Fruit fly (Drosophila melanogaster): Measurements from ENCODE around the gene CG43248.
A peak's percentile ranks its signal among the peaks of the same experiment; 100 is the strongest.

CG43248 gene

dm6 chr3L:15535800-15536225 is 4.5 kb upstream of the CG43248 start:
- TF ChIP-seq CG8478 (optimal IDR thresholded peaks at IDR 0.05) (no peak), EcR (GFP tag; optimal IDR thresholded peaks at IDR 0.05) (no peak), pan (optimal IDR thresholded peaks at IDR 0.05) (no peak), usp (GFP tag; optimal IDR thresholded peaks at IDR 0.05) (no peak), psq (optimal IDR thresholded peaks at IDR 0.05) (no peak), Dll (optimal IDR thresholded peaks at IDR 0.05) (no peak)

dm6 chr3L:15535228-15535598 is 3.9 kb upstream of the CG43248 start, which contains the start of gene CrebA:
Gene CrebA, plus strand, starts transcription at chr3L:15535395.
- TF ChIP-seq usp (GFP tag; optimal IDR thresholded peaks at IDR 0.05): no peak
- TF ChIP-seq pan (optimal IDR thresholded peaks at IDR 0.05): no peak
- TF ChIP-seq EcR (GFP tag; optimal IDR thresholded peaks at IDR 0.05): no peak
- TF ChIP-seq psq (optimal IDR thresholded peaks at IDR 0.05): no peak
- no peak for TF ChIP-seq Dll (optimal IDR thresholded peaks at IDR 0.05)
- no peak for TF ChIP-seq CG8478 (optimal IDR thresholded peaks at IDR 0.05)

dm6 chr3L:15534274-15535227 is 3.3 kb upstream of the CG43248 start:
- TF ChIP-seq EcR (GFP tag; optimal IDR thresholded peaks at IDR 0.05) (peak in 1 of 2 experiments; percentile 12), Dll (optimal IDR thresholded peaks at IDR 0.05) (no peak), pan (optimal IDR thresholded peaks at IDR 0.05) (peak; percentile 98)

- TF ChIP-seq CG8478 (optimal IDR thresholded peaks at IDR 0.05) (no peak), psq (optimal IDR thresholded peaks at IDR 0.05) (no peak), EcR (GFP tag; optimal IDR thresholded peaks at IDR 0.05) (no peak), Dll (optimal IDR thresholded peaks at IDR 0.05) (no peak), pan (optimal IDR thresholded peaks at IDR 0.05) (no peak), usp (GFP tag; optimal IDR thresholded peaks at IDR 0.05) (no peak)
Observed at dm6 chr3L:15533402-15534129, 2.3 kb upstream of the CG43248 start.

- TF ChIP-seq EcR (GFP tag; optimal IDR thresholded peaks at IDR 0.05): peak in 1 of 2 experiments; percentile 39
- no peak for TF ChIP-seq usp (GFP tag; optimal IDR thresholded peaks at IDR 0.05)
- no peak for TF ChIP-seq Dll (optimal IDR thresholded peaks at IDR 0.05)
Observed at dm6 chr3L:15532368-15533030, 1.2 kb upstream of the CG43248 start.

- TF ChIP-seq pan (optimal IDR thresholded peaks at IDR 0.05) (no peak), CG8478 (optimal IDR thresholded peaks at IDR 0.05) (no peak), psq (optimal IDR thresholded peaks at IDR 0.05) (no peak), usp (GFP tag; optimal IDR thresholded peaks at IDR 0.05) (no peak), EcR (GFP tag; optimal IDR thresholded peaks at IDR 0.05) (no peak), Dll (optimal IDR thresholded peaks at IDR 0.05) (no peak)
Observed at dm6 chr3L:15530638-15531225, 541 bp downstream of the CG43248 start.

- TF ChIP-seq pan (optimal IDR thresholded peaks at IDR 0.05) (no peak), Dll (optimal IDR thresholded peaks at IDR 0.05) (no peak), psq (optimal IDR thresholded peaks at IDR 0.05) (no peak), CG8478 (optimal IDR thresholded peaks at IDR 0.05) (no peak), usp (GFP tag; optimal IDR thresholded peaks at IDR 0.05) (no peak)
Observed at dm6 chr3L:15530071-15530470, 1.2 kb downstream of the CG43248 start.

- no peak for TF ChIP-seq Dll (optimal IDR thresholded peaks at IDR 0.05)
- no peak for TF ChIP-seq pan (optimal IDR thresholded peaks at IDR 0.05)
- TF ChIP-seq EcR (GFP tag; optimal IDR thresholded peaks at IDR 0.05): no peak
- no peak for TF ChIP-seq psq (optimal IDR thresholded peaks at IDR 0.05)
- TF ChIP-seq usp (GFP tag; optimal IDR thresholded peaks at IDR 0.05): no peak
- TF ChIP-seq CG8478 (optimal IDR thresholded peaks at IDR 0.05): no peak
Observed at dm6 chr3L:15529143-15529542, 2.1 kb downstream of the CG43248 start, which contains the start of gene obst-H. Gene obst-H, minus strand, starts transcription at chr3L:15529243.

dm6 chr3L:15528096-15528495 is 3.2 kb downstream of the CG43248 start, which contains the start of gene CG42728:
Gene CG42728, minus strand, starts transcription at chr3L:15528196.
- TF ChIP-seq EcR (GFP tag; optimal IDR thresholded peaks at IDR 0.05) (no peak), CG8478 (optimal IDR thresholded peaks at IDR 0.05) (no peak), pan (optimal IDR thresholded peaks at IDR 0.05) (no peak), psq (optimal IDR thresholded peaks at IDR 0.05) (no peak), Dll (optimal IDR thresholded peaks at IDR 0.05) (no peak), usp (GFP tag; optimal IDR thresholded peaks at IDR 0.05) (no peak)

dm6 chr3L:15527416-15527815 is 3.9 kb downstream of the CG43248 start, which contains the start of gene CG42729:
Gene CG42729, minus strand, starts transcription at chr3L:15527516.
- TF ChIP-seq Dll (optimal IDR thresholded peaks at IDR 0.05) (no peak), pan (optimal IDR thresholded peaks at IDR 0.05) (no peak), CG8478 (optimal IDR thresholded peaks at IDR 0.05) (no peak), usp (GFP tag; optimal IDR thresholded peaks at IDR 0.05) (no peak), psq (optimal IDR thresholded peaks at IDR 0.05) (no peak), EcR (GFP tag; optimal IDR thresholded peaks at IDR 0.05) (no peak)

- TF ChIP-seq Dll (optimal IDR thresholded peaks at IDR 0.05): no peak
- no peak for TF ChIP-seq usp (GFP tag; optimal IDR thresholded peaks at IDR 0.05)
- TF ChIP-seq psq (optimal IDR thresholded peaks at IDR 0.05): no peak
Observed at dm6 chr3L:15526712-15527111, 4.6 kb downstream of the CG43248 start, which contains the start of gene CG33985. Gene CG33985, minus strand, starts transcription at chr3L:15526812.
